Worm (Caenorhabditis elegans): ENCODE results near the gene F17C8.9.
A peak's percentile ranks its signal among the peaks of the same experiment; 100 is the strongest.
"Not testable (repeated sequence)": the region's sequence is repeated elsewhere in the genome, so short reads cannot be mapped to it uniquely, and the experiment has no call there.

- TF ChIP-seq unc-62 (GFP tag; optimal IDR thresholded peaks at IDR 0.05); ztf-28 (GFP tag; IDR thresholded peaks at IDR 0.05); ama-1 (optimal IDR thresholded peaks at IDR 0.05); ama-1 (GFP tag; optimal IDR thresholded peaks at IDR 0.05); nfyb-1 (GFP tag; IDR thresholded peaks at IDR 0.05); snpc-1.3 (tag; optimal IDR thresholded peaks at IDR 0.05; ENCODE audit: insufficient read depth); zfh-2 (GFP tag; conservative IDR thresholded peaks at IDR 0.05); him-1 (tag; optimal IDR thresholded peaks at IDR 0.05); attf-5 (GFP tag; optimal IDR thresholded peaks at IDR 0.05): not testable (repeated sequence)
- 0 out of 2 replicates have a peak, but pooled peaks have one; percentile 9 for TF ChIP-seq Y53G8AR.9 (GFP tag; conservative IDR thresholded peaks at IDR 0.05)
Observed at ce11 chrIII:4785131-4785530, 51.0 kb downstream of the F17C8.9 start, which contains the start of gene enu-3.2.

Data from whole organism, young adult.